Worm (Caenorhabditis elegans) whole organism, L4 larva: ENCODE data around the gene tdp-1.

ENCODE experiments used
- ZK546.5 ChIP-seq, 2 experiments: sonication (generic microtip); optimal IDR thresholded peaks; 2 replicates each; lab custom pipeline; 2017; ENCODE audit warnings: missing biosample characterization in 2 of 2, missing genetic modification characterization in 2 of 2
- aly-2 ChIP-seq: sonication (generic microtip); optimal IDR thresholded peaks from 2 replicates; lab custom pipeline; 2018; ENCODE audit warnings: missing biosample characterization, missing genetic modification characterization
- ama-1 ChIP-seq: fragments of 150-350 bp; optimal IDR thresholded peaks from 2 replicates; lab custom pipeline; 2014; ENCODE audit warnings: inconsistent platforms, mixed read lengths
- ces-1 ChIP-seq: fragments of 150-350 bp; sonication (generic microtip); optimal IDR thresholded peaks from 4 replicates; lab custom pipeline; 2014; ENCODE audit warnings: missing biosample characterization, missing genetic modification reagents, missing genetic modification characterization
- fos-1 ChIP-seq: fragments of 150-350 bp; optimal IDR thresholded peaks from 2 replicates; lab custom pipeline; 2014; ENCODE audit warnings: missing biosample characterization, missing genetic modification characterization
- nhr-102 ChIP-seq: sonication (generic microtip); optimal IDR thresholded peaks from 2 replicates; lab custom pipeline; 2016; ENCODE audit warnings: mild to moderate bottlenecking, missing genetic modification characterization, moderate library complexity, missing compliant biosample characterization
- pha-4 ChIP-seq, 2 experiments: fragments of 150-350 bp in 1 of 2; fragments of 200-800 bp in 1 of 2; sonication (Bioruptor generic) in 1 of 2; IDR thresholded peaks in 1 of 2; optimal IDR thresholded peaks in 1 of 2; 2 replicates each; pipeline versions ENCODE4 v1.3.6 to Lab custom; 2014 to 2022; ENCODE audit warnings: missing genetic modification characterization in 2 of 2, missing genetic modification reagents in 2 of 2, missing biosample characterization in 1 of 2, missing compliant biosample characterization in 1 of 2
- zfp-3 ChIP-seq: fragments of 200-800 bp; sonication (Bioruptor generic); conservative IDR thresholded peaks from 2 replicates; pipeline ENCODE4 v1.3.6; 2022; ENCODE audit warnings: missing genetic modification reagents, missing genetic modification characterization, missing compliant biosample characterization

DNA sequence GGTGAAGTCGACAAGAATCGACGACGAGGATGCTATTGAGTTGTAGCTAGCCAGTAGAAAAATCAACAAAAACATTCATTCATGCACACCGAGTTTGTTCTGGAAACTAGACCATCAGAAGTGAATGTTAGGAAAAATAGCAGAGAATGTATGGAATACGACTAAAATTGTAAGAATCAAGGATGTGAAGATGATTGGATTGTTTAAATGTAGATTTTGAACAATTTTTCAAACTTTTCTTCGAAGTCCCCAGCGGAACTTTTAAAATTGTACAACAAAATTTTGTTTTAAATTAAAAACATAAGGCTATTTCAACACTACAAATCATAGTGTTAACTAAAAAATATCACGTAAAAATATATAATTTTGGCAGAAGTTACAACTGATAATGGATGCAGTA is 14.9 kb upstream of the tdp-1 start, which contains the start of gene C18E9.7:
- TF ChIP-seq zfp-3 (no peak), nhr-102 (tag; lab: Kevin White, UChicago) (no peak), ama-1 (lab: Kevin White, UChicago) (no peak), ZK546.5 (tag; optimal IDR thresholded peaks at IDR 0.05; lab: Kevin White, UChicago) (no peak), fos-1 (tag; lab: Kevin White, UChicago) (no peak), pha-4 (GFP tag; IDR thresholded peaks at IDR 0.05; lab: Robert Waterston, UW) (no peak), pha-4 (tag; optimal IDR thresholded peaks at IDR 0.05; lab: Kevin White, UChicago) (no peak), ces-1 (GFP tag; lab: Kevin White, UChicago) (no peak), aly-2 (no peak)
